Worm (Caenorhabditis elegans): Measurements from ENCODE around the gene polk-1.

polk-1 gene

DNA sequence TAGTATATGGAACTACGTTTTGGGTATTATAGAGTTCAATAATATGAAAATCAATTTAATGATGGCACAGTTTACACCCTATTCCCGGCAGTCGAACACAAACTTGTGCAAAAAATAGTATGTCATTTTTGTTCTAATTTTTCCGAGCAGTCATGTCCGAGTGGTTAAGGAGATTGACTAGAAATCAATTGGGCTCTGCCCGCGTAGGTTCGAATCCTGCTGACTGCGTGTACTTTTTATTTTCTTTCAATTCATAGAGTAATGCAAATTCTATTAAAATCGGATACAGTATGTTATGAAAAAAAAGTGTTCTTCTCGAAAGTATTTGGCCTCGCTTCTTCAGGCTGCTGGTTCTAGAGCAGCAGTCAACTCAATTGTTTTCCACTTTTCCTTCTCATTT lies 17.6 kb upstream of the polk-1 start:
- TF ChIP-seq ztf-23 (GFP tag; IDR thresholded peaks at IDR 0.05) (no peak), flt-1 (GFP tag; IDR thresholded peaks at IDR 0.05) (no peak), cog-1 (tag; optimal IDR thresholded peaks at IDR 0.05) (no peak), tab-1 (GFP tag; IDR thresholded peaks at IDR 0.05) (no peak), klf-2 (GFP tag; conservative IDR thresholded peaks at IDR 0.05) (no peak), ztf-29 (GFP tag; IDR thresholded peaks at IDR 0.05) (no peak), med-1 (GFP tag; optimal IDR thresholded peaks at IDR 0.05; ENCODE audit: insufficient read depth) (no peak), T22C8.4 (GFP tag; IDR thresholded peaks at IDR 0.05) (no peak), ref-1 (GFP tag; conservative IDR thresholded peaks at IDR 0.05) (no peak)

DNA sequence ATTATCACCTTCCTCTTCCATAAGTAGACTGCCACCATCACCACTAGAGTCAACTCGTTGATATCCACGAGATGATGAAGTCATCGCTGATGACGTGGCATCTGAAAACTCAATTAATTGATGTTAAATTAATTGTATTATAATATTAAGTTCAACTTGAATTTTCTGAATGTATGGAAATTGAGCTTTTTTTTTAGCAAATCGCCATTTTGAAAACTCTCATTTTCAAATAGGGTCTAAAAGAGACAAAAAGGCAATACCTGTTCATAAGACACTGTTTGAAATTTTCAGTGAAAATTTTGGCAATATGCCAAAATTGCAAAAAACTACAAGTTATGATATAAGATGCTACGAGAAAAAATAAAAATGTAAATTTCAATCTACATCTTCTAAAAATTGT lies 15.2 kb upstream of the polk-1 start, which contains the start of gene twk-7:
Gene twk-7 (minus strand): TSS at position 101 of the 400 bp plus-strand sequence.
- TF ChIP-seq ztf-23 (GFP tag; IDR thresholded peaks at IDR 0.05) (no peak), med-1 (GFP tag; optimal IDR thresholded peaks at IDR 0.05; ENCODE audit: insufficient read depth) (no peak), ztf-29 (GFP tag; IDR thresholded peaks at IDR 0.05) (no peak), klf-2 (GFP tag; conservative IDR thresholded peaks at IDR 0.05) (no peak), ref-1 (GFP tag; conservative IDR thresholded peaks at IDR 0.05) (no peak), cog-1 (tag; optimal IDR thresholded peaks at IDR 0.05) (no peak), tab-1 (GFP tag; IDR thresholded peaks at IDR 0.05) (no peak), T22C8.4 (GFP tag; IDR thresholded peaks at IDR 0.05) (no peak), flt-1 (GFP tag; IDR thresholded peaks at IDR 0.05) (no peak)

DNA sequence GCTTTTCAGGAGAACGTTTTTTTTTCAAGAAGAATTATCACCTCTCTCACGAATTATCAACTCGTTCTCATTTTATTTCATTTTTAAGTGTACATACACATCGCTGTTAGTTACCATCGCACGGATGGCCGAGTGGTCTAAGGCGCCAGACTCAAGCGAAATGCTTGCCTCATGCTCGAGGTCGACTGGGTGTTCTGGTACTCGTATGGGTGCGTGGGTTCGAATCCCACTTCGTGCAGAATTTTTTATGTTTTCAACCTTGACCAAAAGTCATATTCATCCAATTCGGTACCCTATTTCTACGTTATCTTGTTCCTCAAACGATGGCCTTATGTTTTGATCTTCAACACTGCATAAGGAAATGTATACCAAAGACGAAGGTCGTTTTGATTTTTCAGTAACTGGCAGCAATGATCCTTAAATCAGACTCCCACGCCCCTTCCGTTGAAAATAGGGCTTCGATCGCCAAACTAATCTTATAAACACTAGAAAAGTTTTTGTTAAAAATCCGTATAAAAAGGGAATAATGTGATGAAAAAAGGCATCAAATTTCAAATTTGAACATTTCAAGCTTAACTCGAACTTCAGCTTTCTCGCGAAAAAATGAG lies 10.9 kb upstream of the polk-1 start, which contains the start of gene fip-1:
Gene fip-1 (plus strand): TSS at position 558 of the 608 bp plus-strand sequence.
- TF ChIP-seq klf-2 (GFP tag; conservative IDR thresholded peaks at IDR 0.05) (no peak), flt-1 (GFP tag; IDR thresholded peaks at IDR 0.05) (no peak), tab-1 (GFP tag; IDR thresholded peaks at IDR 0.05) (no peak), T22C8.4 (GFP tag; IDR thresholded peaks at IDR 0.05) (no peak), med-1 (GFP tag; optimal IDR thresholded peaks at IDR 0.05; ENCODE audit: insufficient read depth) (no peak), ztf-29 (GFP tag; IDR thresholded peaks at IDR 0.05) (no peak), ref-1 (GFP tag; conservative IDR thresholded peaks at IDR 0.05) (no peak), cog-1 (tag; optimal IDR thresholded peaks at IDR 0.05) (no peak), ztf-23 (GFP tag; IDR thresholded peaks at IDR 0.05) (no peak)

DNA sequence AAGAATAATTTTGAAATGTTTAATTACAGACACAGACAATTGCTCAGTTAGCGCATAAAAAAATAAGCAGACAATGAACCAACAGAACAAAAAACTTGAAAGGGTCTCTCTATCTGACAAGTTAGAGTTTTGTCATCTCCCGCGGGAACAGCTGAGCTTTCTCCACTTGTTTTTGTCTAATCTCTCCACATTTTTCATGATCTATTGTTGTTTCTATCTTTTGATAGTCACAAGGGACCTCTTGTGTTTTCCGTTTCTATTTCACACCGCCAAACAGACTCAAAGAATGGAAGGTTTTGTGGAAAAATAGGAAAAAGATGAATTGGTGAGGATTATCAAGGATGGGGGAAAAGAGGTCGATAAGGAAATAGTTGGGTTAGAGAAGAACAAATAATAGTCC lies 8.4 kb upstream of the polk-1 start:
- TF ChIP-seq ztf-23 (GFP tag; IDR thresholded peaks at IDR 0.05) (no peak), flt-1 (GFP tag; IDR thresholded peaks at IDR 0.05) (no peak)

DNA sequence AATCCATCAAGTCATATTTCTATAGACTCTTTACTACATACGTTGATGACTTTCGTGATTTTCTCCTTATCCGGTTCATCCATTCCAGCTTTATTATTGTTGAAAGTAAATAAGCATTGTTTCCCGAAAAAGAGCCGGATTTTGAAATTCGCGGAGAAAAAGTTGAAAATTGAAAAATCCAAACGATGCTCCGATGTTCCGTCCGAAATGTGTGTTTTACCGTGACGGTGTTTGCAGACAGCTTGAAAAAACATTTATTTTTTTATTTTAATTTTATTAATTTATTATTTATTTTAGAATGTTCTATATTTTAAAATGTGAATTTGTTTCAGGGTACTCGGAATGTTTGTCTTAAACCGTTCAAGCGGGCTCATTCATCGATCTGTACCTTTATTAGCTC lies 2.4 kb upstream of the polk-1 start, which contains the start of gene dnj-10:
Gene dnj-10 (plus strand): TSS at position 333 of the 400 bp plus-strand sequence.
- TF ChIP-seq cog-1 (tag; optimal IDR thresholded peaks at IDR 0.05) (no peak), flt-1 (GFP tag; IDR thresholded peaks at IDR 0.05) (0 out of 2 replicates have a peak, but pooled peaks have one; percentile 48)

DNA sequence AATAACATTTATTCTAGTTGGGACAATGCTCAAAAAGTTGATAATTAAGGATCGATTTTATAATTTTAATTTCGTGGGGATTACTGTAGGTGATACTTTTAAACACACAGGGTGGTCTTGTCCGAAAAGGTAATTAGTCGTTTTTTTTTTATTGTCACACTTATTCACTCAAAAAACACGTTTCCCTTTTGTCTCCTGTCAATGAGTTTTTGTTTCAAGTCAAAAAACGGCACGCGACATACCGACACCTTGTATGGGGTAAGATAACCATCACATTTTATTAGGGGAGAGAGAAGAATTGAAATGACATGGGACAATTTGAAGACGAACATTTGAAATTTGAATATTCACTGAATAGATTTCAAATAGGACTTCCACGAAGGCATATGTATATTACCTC lies 3.3 kb downstream of the polk-1 start:
- TF ChIP-seq T22C8.4 (GFP tag; IDR thresholded peaks at IDR 0.05) (no peak), ztf-29 (GFP tag; IDR thresholded peaks at IDR 0.05) (no peak)

DNA sequence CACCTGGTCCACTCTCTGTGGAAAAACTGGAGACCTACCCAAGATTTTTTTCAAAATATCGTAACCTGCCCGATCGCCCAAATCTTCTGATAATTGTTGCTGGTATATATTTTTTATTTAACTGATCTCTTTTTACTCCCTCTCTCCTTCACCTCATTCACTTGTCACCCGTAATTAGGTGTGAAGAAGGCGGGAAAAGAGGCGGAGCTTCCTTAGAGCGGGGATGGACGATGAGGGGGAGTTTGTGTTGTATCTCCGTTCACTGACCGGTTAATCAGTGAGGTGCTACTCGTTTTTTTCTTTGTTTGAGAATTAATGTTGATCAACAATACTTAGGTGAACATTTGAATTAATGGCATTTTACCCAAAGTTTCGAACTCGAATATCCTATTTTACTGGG lies 6.0 kb downstream of the polk-1 start, which contains the start of gene ceh-16:
Gene ceh-16 (plus strand): TSS at position 301 of the 400 bp plus-strand sequence.
- TF ChIP-seq ref-1 (GFP tag; conservative IDR thresholded peaks at IDR 0.05) = no peak
- TF ChIP-seq ztf-23 (GFP tag; IDR thresholded peaks at IDR 0.05) = no peak
- no peak for TF ChIP-seq ztf-29 (GFP tag; IDR thresholded peaks at IDR 0.05)
- TF ChIP-seq tab-1 (GFP tag; IDR thresholded peaks at IDR 0.05) = no peak
- TF ChIP-seq T22C8.4 (GFP tag; IDR thresholded peaks at IDR 0.05) = no peak
- no peak for TF ChIP-seq flt-1 (GFP tag; IDR thresholded peaks at IDR 0.05)
- no peak for TF ChIP-seq cog-1 (tag; optimal IDR thresholded peaks at IDR 0.05)
- no peak for TF ChIP-seq klf-2 (GFP tag; conservative IDR thresholded peaks at IDR 0.05)
- TF ChIP-seq med-1 (GFP tag; optimal IDR thresholded peaks at IDR 0.05; ENCODE audit: insufficient read depth) = no peak

DNA sequence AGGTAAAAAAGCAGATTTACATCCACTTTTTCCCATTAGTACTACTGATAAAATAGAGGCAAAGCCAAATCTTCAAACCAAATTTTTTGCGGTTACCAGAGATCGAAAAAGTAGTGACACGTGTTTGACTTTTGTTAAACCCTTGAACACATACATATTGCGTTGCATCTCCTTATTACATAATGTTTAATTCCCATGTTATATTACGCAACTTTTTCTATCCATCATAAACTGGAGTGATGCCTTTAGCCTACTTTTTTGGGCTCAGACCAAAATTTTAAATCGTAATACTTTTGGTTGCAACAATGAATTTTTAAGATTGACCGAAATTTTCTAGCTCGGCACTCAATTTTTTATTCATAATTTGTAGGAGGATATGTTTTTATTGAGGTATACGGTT lies 6.4 kb downstream of the polk-1 start:
- TF ChIP-seq ref-1 (GFP tag; conservative IDR thresholded peaks at IDR 0.05) (no peak), tab-1 (GFP tag; IDR thresholded peaks at IDR 0.05) (no peak), med-1 (GFP tag; optimal IDR thresholded peaks at IDR 0.05; ENCODE audit: insufficient read depth) (no peak), T22C8.4 (GFP tag; IDR thresholded peaks at IDR 0.05) (no peak), klf-2 (GFP tag; conservative IDR thresholded peaks at IDR 0.05) (no peak), flt-1 (GFP tag; IDR thresholded peaks at IDR 0.05) (no peak), ztf-23 (GFP tag; IDR thresholded peaks at IDR 0.05) (no peak), ztf-29 (GFP tag; IDR thresholded peaks at IDR 0.05) (no peak), cog-1 (tag; optimal IDR thresholded peaks at IDR 0.05) (no peak)

DNA sequence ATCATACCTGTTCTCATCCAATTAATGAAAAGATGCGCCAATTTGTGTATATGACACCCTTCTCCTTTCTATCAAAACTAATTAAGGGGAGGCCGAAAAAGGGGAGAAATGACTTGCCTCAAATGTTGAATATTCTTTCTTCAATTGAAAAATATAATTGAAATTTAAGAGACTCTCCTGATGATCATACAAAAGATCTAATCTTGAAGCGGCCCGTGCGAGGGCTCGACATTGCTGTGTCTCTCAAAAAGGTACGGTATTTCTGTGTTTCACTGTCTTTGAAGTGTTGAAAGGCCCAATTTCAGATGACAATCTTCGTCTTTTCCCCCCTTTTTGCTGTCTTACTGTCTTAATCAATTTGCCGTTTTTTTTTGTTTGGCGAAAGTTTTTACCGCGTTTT lies 7.4 kb downstream of the polk-1 start:
- TF ChIP-seq med-1 (GFP tag; optimal IDR thresholded peaks at IDR 0.05; ENCODE audit: insufficient read depth) (no peak), cog-1 (tag; optimal IDR thresholded peaks at IDR 0.05) (no peak), ref-1 (GFP tag; conservative IDR thresholded peaks at IDR 0.05) (no peak), klf-2 (GFP tag; conservative IDR thresholded peaks at IDR 0.05) (no peak), flt-1 (GFP tag; IDR thresholded peaks at IDR 0.05) (no peak), tab-1 (GFP tag; IDR thresholded peaks at IDR 0.05) (no peak), T22C8.4 (GFP tag; IDR thresholded peaks at IDR 0.05) (no peak), ztf-23 (GFP tag; IDR thresholded peaks at IDR 0.05) (no peak), ztf-29 (GFP tag; IDR thresholded peaks at IDR 0.05) (no peak)

DNA sequence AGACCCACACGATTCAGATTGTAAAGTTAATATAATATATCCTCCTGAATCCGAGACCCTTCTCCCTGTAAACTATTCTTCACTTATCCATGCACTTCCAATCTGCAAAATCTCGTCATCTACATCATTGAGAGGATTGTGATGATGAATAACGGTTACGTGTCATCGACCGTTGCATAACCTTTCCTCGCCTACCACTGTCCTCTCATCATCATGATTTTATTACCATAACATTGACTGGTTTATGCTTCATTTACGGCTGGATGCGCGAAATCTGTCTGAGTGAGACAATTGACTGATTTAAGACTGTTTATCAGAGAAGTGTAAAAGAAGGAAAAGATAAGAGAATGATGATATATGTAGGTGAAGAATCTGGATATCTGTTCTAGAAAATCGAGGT lies 8.1 kb downstream of the polk-1 start:
- TF ChIP-seq T22C8.4 (GFP tag; IDR thresholded peaks at IDR 0.05) (no peak), ztf-29 (GFP tag; IDR thresholded peaks at IDR 0.05) (no peak), cog-1 (tag; optimal IDR thresholded peaks at IDR 0.05) (no peak), tab-1 (GFP tag; IDR thresholded peaks at IDR 0.05) (no peak), flt-1 (GFP tag; IDR thresholded peaks at IDR 0.05) (no peak), ztf-23 (GFP tag; IDR thresholded peaks at IDR 0.05) (no peak), klf-2 (GFP tag; conservative IDR thresholded peaks at IDR 0.05) (no peak), ref-1 (GFP tag; conservative IDR thresholded peaks at IDR 0.05) (no peak), med-1 (GFP tag; optimal IDR thresholded peaks at IDR 0.05; ENCODE audit: insufficient read depth) (no peak)
